Fruit fly (Drosophila melanogaster) whole organism, prepupa: ENCODE measurements around the gene MED1.

Source experiments
- CG10631 ChIP-seq: fragments of 200-800 bp; sonication (Bioruptor generic); optimal IDR thresholded peaks from 2 replicates; lab custom pipeline; 2016; ENCODE audit warnings: missing biosample characterization, missing genetic modification characterization
- CG10669 ChIP-seq: fragments of 200-800 bp; sonication (Bioruptor generic); optimal IDR thresholded peaks from 3 replicates; lab custom pipeline; 2018; ENCODE audit warnings: missing biosample characterization, mild to moderate bottlenecking, missing genetic modification characterization, moderate library complexity
- CG11762 ChIP-seq: fragments of 200-800 bp; sonication (Bioruptor generic); optimal IDR thresholded peaks from 3 replicates; lab custom pipeline; 2016; ENCODE audit warnings: missing biosample characterization, missing genetic modification characterization; ENCODE audit not compliant: insufficient read depth
- CG11902 ChIP-seq: fragments of 200-800 bp; sonication (Bioruptor generic); optimal IDR thresholded peaks from 3 replicates; lab custom pipeline; 2016; ENCODE audit warnings: missing biosample characterization, missing genetic modification characterization
- CG15336 ChIP-seq: fragments of 200-800 bp; sonication (Bioruptor generic); IDR thresholded peaks from 2 replicates; pipeline ENCODE4 v1.3.6; 2022; ENCODE audit warnings: missing biosample characterization, missing genetic modification characterization
- CG1621 ChIP-seq: fragments of 200-800 bp; sonication (Bioruptor generic); optimal IDR thresholded peaks from 3 replicates; lab custom pipeline; 2018; ENCODE audit warnings: missing biosample characterization, mild to moderate bottlenecking, missing genetic modification characterization
- CG3032 ChIP-seq: fragments of 200-800 bp; optimal IDR thresholded peaks from 2 replicates; lab custom pipeline; 2019; ENCODE audit warnings: missing biosample characterization, mild to moderate bottlenecking, missing genetic modification characterization, moderate library complexity
- CG31627 ChIP-seq: fragments of 200-800 bp; sonication (Bioruptor generic); optimal IDR thresholded peaks from 3 replicates; lab custom pipeline; 2016; ENCODE audit warnings: missing biosample characterization, missing genetic modification characterization
- CG32006 ChIP-seq: fragments of 200-800 bp; sonication (Bioruptor generic); optimal IDR thresholded peaks from 3 replicates; lab custom pipeline; 2017; ENCODE audit warnings: missing biosample characterization, mild to moderate bottlenecking, missing genetic modification characterization
- CG4318 ChIP-seq: fragments of 200-800 bp; sonication (Bioruptor generic); optimal IDR thresholded peaks from 3 replicates; lab custom pipeline; 2017; ENCODE audit warnings: missing biosample characterization, mild to moderate bottlenecking, missing genetic modification characterization
- CG6163 ChIP-seq: fragments of 200-800 bp; sonication (Bioruptor generic); IDR thresholded peaks from 3 replicates; pipeline ENCODE4 v1.3.6; 2022; ENCODE audit warnings: missing biosample characterization, missing genetic modification characterization
- CG6276 ChIP-seq: fragments of 200-800 bp; sonication (Bioruptor generic); optimal IDR thresholded peaks from 2 replicates; lab custom pipeline; 2017; ENCODE audit warnings: missing biosample characterization, mild to moderate bottlenecking, missing genetic modification characterization
- CG6792 ChIP-seq: fragments of 200-800 bp; sonication (Bioruptor generic); optimal IDR thresholded peaks from 3 replicates; lab custom pipeline; 2016; ENCODE audit warnings: missing biosample characterization, missing genetic modification characterization
- CG6808 ChIP-seq: fragments of 200-800 bp; sonication (Bioruptor generic); optimal IDR thresholded peaks from 3 replicates; lab custom pipeline; 2017; ENCODE audit warnings: missing biosample characterization, missing genetic modification characterization, mild to moderate bottlenecking, moderate library complexity, missing genetic modification reagents
- CG6854 ChIP-seq: fragments of 200-800 bp; sonication (Bioruptor generic); optimal IDR thresholded peaks from 2 replicates; lab custom pipeline; 2017; ENCODE audit warnings: missing biosample characterization, mild to moderate bottlenecking, missing genetic modification characterization
- CG8119 ChIP-seq: fragments of 200-800 bp; sonication (Bioruptor generic); IDR thresholded peaks from 3 replicates; pipeline ENCODE4 v1.3.6; 2022; ENCODE audit warnings: missing biosample characterization, missing genetic modification characterization
- CG8319 ChIP-seq: fragments of 200-800 bp; sonication (Bioruptor generic); optimal IDR thresholded peaks from 3 replicates; lab custom pipeline; 2016; ENCODE audit warnings: missing biosample characterization, missing genetic modification characterization
- CG9139 ChIP-seq: fragments of 200-800 bp; sonication (Bioruptor generic); optimal IDR thresholded peaks from 3 replicates; lab custom pipeline; 2017; ENCODE audit warnings: missing biosample characterization, mild to moderate bottlenecking, missing genetic modification characterization
- Eip75B ChIP-seq: fragments of 200-800 bp; sonication (Bioruptor generic); optimal IDR thresholded peaks from 3 replicates; lab custom pipeline; 2016; ENCODE audit warnings: missing biosample characterization, missing genetic modification characterization
- Eip78C ChIP-seq: fragments of 200-800 bp; sonication (Bioruptor generic); peaks from one replicate; lab custom pipeline; 2016; ENCODE audit warnings: missing biosample characterization, missing genetic modification characterization
- Eip93F ChIP-seq: fragments of 200-800 bp; sonication (Bioruptor generic); optimal IDR thresholded peaks from 2 replicates; lab custom pipeline; 2016; ENCODE audit warnings: missing biosample characterization, mild to moderate bottlenecking, missing genetic modification characterization
- Ets21C ChIP-seq: fragments of 200-800 bp; sonication (Bioruptor generic); optimal IDR thresholded peaks from 3 replicates; lab custom pipeline; 2016; ENCODE audit warnings: missing biosample characterization, missing genetic modification characterization
- Ets96B ChIP-seq: fragments of 200-800 bp; optimal IDR thresholded peaks from 2 replicates; lab custom pipeline; 2019; ENCODE audit warnings: missing biosample characterization, mild to moderate bottlenecking, missing genetic modification characterization, moderate library complexity
- Gug ChIP-seq: fragments of 200-800 bp; sonication (Bioruptor generic); IDR thresholded peaks from 2 replicates; pipeline ENCODE4 v1.3.6; 2022; ENCODE audit warnings: missing biosample characterization, missing genetic modification characterization
- Hr38 ChIP-seq: sonication (Bioruptor generic); optimal IDR thresholded peaks from 2 replicates; lab custom pipeline; 2016; ENCODE audit warnings: missing biosample characterization, missing genetic modification characterization
- Hr39 ChIP-seq: fragments of 200-800 bp; sonication (Bioruptor generic); optimal IDR thresholded peaks from 2 replicates; lab custom pipeline; 2016; ENCODE audit warnings: missing biosample characterization, missing genetic modification characterization
- Hr4 ChIP-seq: fragments of 200-800 bp; sonication (Bioruptor generic); optimal IDR thresholded peaks from 3 replicates; lab custom pipeline; 2016; ENCODE audit warnings: missing biosample characterization, missing genetic modification characterization
- Lpt ChIP-seq: fragments of 200-800 bp; sonication (Bioruptor generic); optimal IDR thresholded peaks from 3 replicates; lab custom pipeline; 2016; ENCODE audit warnings: missing biosample characterization, missing genetic modification characterization
- Met ChIP-seq: fragments of 200-800 bp; sonication (Bioruptor generic); optimal IDR thresholded peaks from 3 replicates; lab custom pipeline; 2016; ENCODE audit warnings: missing biosample characterization, missing genetic modification characterization
- Smox ChIP-seq: fragments of 200-800 bp; sonication (Bioruptor generic); optimal IDR thresholded peaks from 3 replicates; lab custom pipeline; 2016; ENCODE audit warnings: missing biosample characterization, missing genetic modification characterization
- Sox102F ChIP-seq: fragments of 200-800 bp; sonication (Bioruptor generic); optimal IDR thresholded peaks from 2 replicates; lab custom pipeline; 2016; ENCODE audit warnings: missing biosample characterization, mild to moderate bottlenecking, missing genetic modification characterization
- Sox14 ChIP-seq: fragments of 200-800 bp; sonication (Bioruptor generic); optimal IDR thresholded peaks from 3 replicates; lab custom pipeline; 2016; ENCODE audit warnings: missing biosample characterization, missing genetic modification characterization
- achi ChIP-seq: fragments of 200-800 bp; sonication (Bioruptor generic); optimal IDR thresholded peaks from 3 replicates; lab custom pipeline; 2016; ENCODE audit warnings: missing biosample characterization, missing genetic modification characterization
- acj6 ChIP-seq: fragments of 200-800 bp; sonication (Bioruptor generic); optimal IDR thresholded peaks from 3 replicates; lab custom pipeline; 2016; ENCODE audit warnings: missing biosample characterization, missing genetic modification characterization
- cyc ChIP-seq: fragments of 200-800 bp; sonication (Bioruptor generic); optimal IDR thresholded peaks from 3 replicates; lab custom pipeline; 2016; ENCODE audit warnings: missing biosample characterization, missing genetic modification characterization
- dsx ChIP-seq: fragments of 200-800 bp; optimal IDR thresholded peaks from 3 replicates; lab custom pipeline; 2019; ENCODE audit warnings: missing biosample characterization, mild to moderate bottlenecking, missing genetic modification characterization, moderate library complexity; ENCODE audit not compliant: poor library complexity, severe bottlenecking
- eg ChIP-seq: fragments of 200-800 bp; sonication (Bioruptor generic); IDR thresholded peaks from 3 replicates; pipeline ENCODE4 v1.3.6; 2022; ENCODE audit warnings: missing biosample characterization, missing genetic modification characterization
- esn ChIP-seq: fragments of 200-800 bp; sonication (Bioruptor generic); optimal IDR thresholded peaks from 2 replicates; lab custom pipeline; 2016; ENCODE audit warnings: missing biosample characterization, mild to moderate bottlenecking, missing genetic modification characterization, moderate library complexity
- fd59A ChIP-seq: fragments of 200-800 bp; sonication (Bioruptor generic); optimal IDR thresholded peaks from 2 replicates; lab custom pipeline; 2017; ENCODE audit warnings: missing biosample characterization, mild to moderate bottlenecking, missing genetic modification characterization, missing genetic modification reagents
- fd85E ChIP-seq: fragments of 200-800 bp; sonication (Bioruptor generic); optimal IDR thresholded peaks from 3 replicates; lab custom pipeline; 2016; ENCODE audit warnings: missing biosample characterization, missing genetic modification characterization
- lz ChIP-seq: fragments of 200-800 bp; sonication (Bioruptor generic); optimal IDR thresholded peaks from 3 replicates; lab custom pipeline; 2016; ENCODE audit warnings: missing biosample characterization, missing genetic modification characterization
- net ChIP-seq: fragments of 200-800 bp; sonication (Bioruptor generic); optimal IDR thresholded peaks from 3 replicates; lab custom pipeline; 2016; ENCODE audit warnings: missing biosample characterization, missing genetic modification characterization
- spab ChIP-seq: fragments of 200-800 bp; sonication (Bioruptor generic); optimal IDR thresholded peaks from 2 replicates; lab custom pipeline; 2017; ENCODE audit warnings: missing biosample characterization, mild to moderate bottlenecking, missing genetic modification characterization, missing genetic modification reagents
- ss ChIP-seq, 2 experiments: fragments of 200-800 bp; sonication (Bioruptor generic); optimal IDR thresholded peaks; 2 replicates in 1 of 2; 3 replicates in 1 of 2; lab custom pipeline; 2017 to 2018; ENCODE audit warnings: mild to moderate bottlenecking in 2 of 2, missing biosample characterization in 2 of 2, missing genetic modification characterization in 2 of 2, moderate library complexity in 1 of 2
- svp ChIP-seq: fragments of 200-800 bp; sonication (Bioruptor generic); peaks from one replicate; lab custom pipeline; 2016; ENCODE audit warnings: missing biosample characterization, missing genetic modification characterization

MED1 gene

DNA sequence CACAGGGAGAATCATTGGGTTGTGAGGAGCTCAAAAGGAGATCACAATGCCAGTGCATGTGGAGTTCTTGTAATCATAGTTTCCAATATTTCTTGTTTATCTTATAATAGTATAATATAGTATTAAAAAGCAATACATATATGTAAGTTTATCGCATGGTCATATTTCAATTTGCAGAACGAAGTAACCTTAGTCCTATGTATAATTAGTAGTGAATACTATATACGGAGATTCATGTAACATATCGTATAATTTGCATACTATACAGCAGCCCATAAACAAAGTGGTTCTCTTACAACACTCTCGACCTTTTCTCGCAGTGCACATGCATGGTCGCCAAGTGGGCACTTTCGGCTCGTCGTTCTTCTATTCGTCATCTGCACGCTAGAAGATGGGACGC, 32.0 kb downstream of the MED1 start (continued):
- no peak for TF ChIP-seq Eip75B (GFP tag; lab: Kevin White, UChicago)
- TF ChIP-seq Eip78C (GFP tag; lab: Kevin White, UChicago) = peak; percentile 71
- TF ChIP-seq ss (GFP tag; optimal IDR thresholded peaks at IDR 0.05; lab: Kevin White, UChicago) = peak in 1 of 2 experiments; percentile 48
- TF ChIP-seq CG31627 (GFP tag; lab: Kevin White, UChicago) = no peak
- TF ChIP-seq CG6854 = no peak
- TF ChIP-seq CG10631 (GFP tag; lab: Kevin White, UChicago) = peak; percentile 45
- TF ChIP-seq Eip93F (GFP tag; lab: Kevin White, UChicago) = no peak
- TF ChIP-seq Ets96B (tag; lab: Kevin White, UChicago) = peak; percentile 42
- no peak for TF ChIP-seq fd85E (GFP tag; lab: Kevin White, UChicago)
- peak; percentile 45 for TF ChIP-seq svp (GFP tag; lab: Kevin White, UChicago)
- TF ChIP-seq CG6792 (GFP tag; lab: Kevin White, UChicago) = no peak
- no peak for TF ChIP-seq Ets21C (GFP tag; lab: Kevin White, UChicago)

- peak in 1 of 2 experiments; percentile 3 for TF ChIP-seq ss (GFP tag; optimal IDR thresholded peaks at IDR 0.05; lab: Kevin White, UChicago)
- TF ChIP-seq dsx (GFP tag; lab: Kevin White, UChicago) = no peak
- peak; percentile 33; the same call in 2 of the 3 replicates for TF ChIP-seq CG8119
- TF ChIP-seq CG3032 (tag; lab: Kevin White, UChicago) = no peak
- TF ChIP-seq lz = no peak
- peak; percentile 6 for TF ChIP-seq svp (GFP tag; lab: Kevin White, UChicago)
- peak; percentile 46 for TF ChIP-seq Eip78C (GFP tag; lab: Kevin White, UChicago)
- no peak for TF ChIP-seq CG6276 (GFP tag; lab: Kevin White, UChicago)
These were observed 35.9 kb downstream of the MED1 start for dm6 chr3L:21598337-21598736.

DNA sequence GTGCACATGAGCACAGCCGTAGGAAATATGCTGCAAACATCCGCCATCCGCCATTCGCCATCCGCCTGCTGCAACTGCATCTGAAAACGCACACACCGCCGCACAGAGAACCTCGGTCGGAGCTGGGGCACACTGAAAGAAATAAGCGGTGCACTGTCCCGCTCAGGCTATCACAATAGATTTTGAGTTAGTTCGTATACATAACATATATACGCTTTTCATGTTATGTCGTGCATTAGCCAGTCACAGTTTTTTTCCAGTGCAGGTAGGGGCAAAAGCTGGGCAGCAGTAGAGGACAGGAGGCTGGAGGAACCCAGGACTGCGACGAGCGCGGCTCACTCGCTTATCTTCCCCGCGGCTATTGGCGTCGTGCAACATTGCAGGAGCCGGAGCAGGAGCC, 39.8 kb downstream of the MED1 start:
- TF ChIP-seq CG15336 (GFP tag; lab: Robert Waterston, UW) (no peak), CG10631 (GFP tag; lab: Kevin White, UChicago) (peak; percentile 55), Sox14 (GFP tag; lab: Kevin White, UChicago) (peak; percentile 64), CG31627 (GFP tag; lab: Kevin White, UChicago) (peak; percentile 67), CG1621 (tag; lab: Kevin White, UChicago) (peak; percentile 53), spab (GFP tag; lab: Kevin White, UChicago) (peak; percentile 47), achi (GFP tag; lab: Kevin White, UChicago) (peak; percentile 42), CG6808 (GFP tag; lab: Kevin White, UChicago) (peak; percentile 46), CG8319 (no peak), CG4318 (GFP tag; lab: Kevin White, UChicago) (no peak), CG11902 (GFP tag; lab: Kevin White, UChicago) (peak; percentile 40), net (GFP tag; lab: Kevin White, UChicago) (peak; percentile 15), Smox (peak; percentile 51), Ets21C (GFP tag; lab: Kevin White, UChicago) (peak; percentile 33), eg (GFP tag; lab: Robert Waterston, UW) (0 out of 3 replicates have a peak, but pooled peaks have one; percentile 54), CG6163 (peak; percentile 72; the same call in 2 of the 3 replicates), esn (GFP tag; lab: Kevin White, UChicago) (peak; percentile 74), Hr38 (no peak), fd59A (GFP tag; lab: Kevin White, UChicago) (peak; percentile 54), ss (GFP tag; optimal IDR thresholded peaks at IDR 0.05; lab: Kevin White, UChicago) (peak; percentile 32 to 35), CG32006 (GFP tag; lab: Kevin White, UChicago) (no peak), CG9139 (no peak), Eip93F (GFP tag; lab: Kevin White, UChicago) (no peak), fd85E (GFP tag; lab: Kevin White, UChicago) (no peak), CG11762 (GFP tag; lab: Kevin White, UChicago) (peak; percentile 16), CG6792 (GFP tag; lab: Kevin White, UChicago) (peak; percentile 44), CG6854 (peak; percentile 32), CG10669 (GFP tag; lab: Kevin White, UChicago) (peak; percentile 51), Hr4 (GFP tag; lab: Kevin White, UChicago) (peak; percentile 6), Gug (GFP tag; lab: Robert Waterston, UW) (no peak), Met (GFP tag; lab: Kevin White, UChicago) (peak; percentile 71), CG3032 (tag; lab: Kevin White, UChicago) (peak; percentile 48), Eip75B (GFP tag; lab: Kevin White, UChicago) (peak; percentile 59), acj6 (GFP tag; lab: Kevin White, UChicago) (peak; percentile 55), Lpt (GFP tag; lab: Kevin White, UChicago) (no peak), Hr39 (GFP tag; lab: Kevin White, UChicago) (peak; percentile 66), CG8119 (0 out of 3 replicates have a peak, but pooled peaks have one; percentile 22), svp (GFP tag; lab: Kevin White, UChicago) (peak; percentile 82), cyc (peak; percentile 71), Sox102F (GFP tag; lab: Kevin White, UChicago) (peak; percentile 67)
